Fruit fly (Drosophila melanogaster) whole organism, embryonic: ENCODE measurements around the gene CG9471.

Source experiments
- CG10431 ChIP-seq: fragments of 200-800 bp; sonication (Bioruptor generic); optimal IDR thresholded peaks from 3 replicates; lab custom pipeline; 2018; ENCODE audit warnings: missing biosample characterization, mild to moderate bottlenecking, missing genetic modification characterization
- CG10565 ChIP-seq: fragments of 200-800 bp; sonication (Bioruptor generic); optimal IDR thresholded peaks from 3 replicates; lab custom pipeline; 2016; ENCODE audit warnings: missing biosample characterization, mild to moderate bottlenecking, missing genetic modification characterization
- CG11398 ChIP-seq: fragments of 200-800 bp; sonication (Bioruptor generic); optimal IDR thresholded peaks from 2 replicates; lab custom pipeline; 2016; ENCODE audit warnings: missing biosample characterization, missing genetic modification characterization
- CG12236 ChIP-seq: fragments of 200-800 bp; sonication (Bioruptor generic); optimal IDR thresholded peaks from 2 replicates; lab custom pipeline; 2016; ENCODE audit warnings: missing biosample characterization, missing genetic modification characterization
- CG12744 ChIP-seq: fragments of 200-800 bp; sonication (Bioruptor generic); optimal IDR thresholded peaks from 2 replicates; lab custom pipeline; 2016; ENCODE audit warnings: missing biosample characterization, missing genetic modification characterization
- CG15601 ChIP-seq: fragments of 200-800 bp; sonication (Bioruptor generic); optimal IDR thresholded peaks from 3 replicates; lab custom pipeline; 2019; ENCODE audit warnings: missing biosample characterization, mild to moderate bottlenecking, missing genetic modification characterization, moderate library complexity
- CG17359 ChIP-seq: fragments of 200-800 bp; sonication (Bioruptor generic); optimal IDR thresholded peaks from 3 replicates; lab custom pipeline; 2018; ENCODE audit warnings: missing biosample characterization, mild to moderate bottlenecking, missing genetic modification characterization, moderate library complexity
- CG17385 ChIP-seq: fragments of 200-800 bp; sonication (Bioruptor generic); optimal IDR thresholded peaks from 3 replicates; lab custom pipeline; 2018; ENCODE audit warnings: missing biosample characterization, mild to moderate bottlenecking, missing genetic modification characterization
- CG1832 ChIP-seq: fragments of 200-800 bp; sonication (Bioruptor generic); optimal IDR thresholded peaks from 2 replicates; lab custom pipeline; 2017; ENCODE audit warnings: missing biosample characterization, mild to moderate bottlenecking, missing genetic modification characterization, inconsistent platforms
- CG33213 ChIP-seq: fragments of 200-800 bp; sonication (Bioruptor generic); optimal IDR thresholded peaks from 3 replicates; lab custom pipeline; 2016; ENCODE audit warnings: missing biosample characterization, missing genetic modification characterization
- CG4617 ChIP-seq: fragments of 200-800 bp; sonication (Bioruptor generic); optimal IDR thresholded peaks from 3 replicates; lab custom pipeline; 2016; ENCODE audit warnings: missing biosample characterization, missing genetic modification characterization, borderline replicate concordance
- CG4707 ChIP-seq: fragments of 200-800 bp; sonication (Bioruptor generic); optimal IDR thresholded peaks from 2 replicates; lab custom pipeline; 2018; ENCODE audit warnings: missing biosample characterization, mild to moderate bottlenecking, missing genetic modification characterization, moderate library complexity
- CG6175 ChIP-seq: fragments of 200-800 bp; sonication (Bioruptor generic); IDR thresholded peaks from 3 replicates; pipeline ENCODE4 v1.3.6; 2022; ENCODE audit warnings: missing biosample characterization, missing genetic modification characterization
- CG6683 ChIP-seq: fragments of 200-800 bp; sonication (Bioruptor generic); optimal IDR thresholded peaks from 2 replicates; lab custom pipeline; 2017; ENCODE audit warnings: missing biosample characterization, mild to moderate bottlenecking, missing genetic modification characterization, missing genetic modification reagents
- CG7556 ChIP-seq: fragments of 200-800 bp; sonication (Bioruptor generic); optimal IDR thresholded peaks from 2 replicates; lab custom pipeline; 2017; ENCODE audit warnings: missing biosample characterization, mild to moderate bottlenecking, missing genetic modification characterization
- CG8290 ChIP-seq, 3 experiments: fragments of 200-800 bp; sonication (Bioruptor generic); optimal IDR thresholded peaks; 2 replicates each; lab custom pipeline; 2016 to 2019; ENCODE audit warnings: missing biosample characterization in 3 of 3, missing genetic modification characterization in 3 of 3, mild to moderate bottlenecking in 2 of 3, moderate library complexity in 1 of 3
- D19A ChIP-seq: fragments of 200-800 bp; optimal IDR thresholded peaks from 3 replicates; lab custom pipeline; 2019; ENCODE audit warnings: missing biosample characterization, mild to moderate bottlenecking, missing genetic modification characterization, moderate library complexity
- Doc3 ChIP-seq: fragments of 200-800 bp; sonication (Bioruptor generic); IDR thresholded peaks from 3 replicates; pipeline ENCODE4 v1.3.6; 2022; ENCODE audit warnings: missing biosample characterization, missing genetic modification characterization; ENCODE audit not compliant: partially characterized antibody
- E2f2 ChIP-seq: fragments of 200-800 bp; sonication (Bioruptor generic); IDR thresholded peaks from 2 replicates; pipeline ENCODE4 v1.3.6; 2022; ENCODE audit warnings: missing biosample characterization, missing genetic modification characterization
- Ets97D ChIP-seq: fragments of 200-800 bp; sonication (Bioruptor generic); optimal IDR thresholded peaks from 3 replicates; lab custom pipeline; 2016; ENCODE audit warnings: missing biosample characterization, missing genetic modification characterization
- HLH54F ChIP-seq: fragments of 200-800 bp; sonication (Bioruptor generic); optimal IDR thresholded peaks from 3 replicates; lab custom pipeline; 2016; ENCODE audit warnings: missing biosample characterization, missing genetic modification characterization
- Hmr ChIP-seq: fragments of 200-800 bp; sonication (Bioruptor generic); optimal IDR thresholded peaks from 3 replicates; lab custom pipeline; 2017; ENCODE audit warnings: mild to moderate bottlenecking, missing biosample characterization, missing genetic modification reagents, missing genetic modification characterization
- Hr3 ChIP-seq: fragments of 200-800 bp; sonication (Bioruptor generic); optimal IDR thresholded peaks from 3 replicates; lab custom pipeline; 2016; ENCODE audit warnings: missing biosample characterization, missing genetic modification characterization
- MESR4 ChIP-seq: fragments of 200-800 bp; sonication (Bioruptor generic); optimal IDR thresholded peaks from 2 replicates; lab custom pipeline; 2018; ENCODE audit warnings: missing biosample characterization, mild to moderate bottlenecking, missing genetic modification characterization, moderate library complexity
- MTF-1 ChIP-seq: fragments of 200-800 bp; sonication (Bioruptor generic); optimal IDR thresholded peaks from 2 replicates; lab custom pipeline; 2018; ENCODE audit warnings: missing biosample characterization, mild to moderate bottlenecking, missing genetic modification characterization, borderline replicate concordance
- Max ChIP-seq: fragments of 200-800 bp; sonication (Bioruptor generic); optimal IDR thresholded peaks from 2 replicates; lab custom pipeline; 2016; ENCODE audit warnings: missing biosample characterization, mild to moderate bottlenecking, missing genetic modification characterization
- Mes4 ChIP-seq: fragments of 200-800 bp; sonication (Bioruptor generic); optimal IDR thresholded peaks from 2 replicates; lab custom pipeline; 2016; ENCODE audit warnings: missing biosample characterization, missing genetic modification characterization
- Nf-YC ChIP-seq: fragments of 200-800 bp; optimal IDR thresholded peaks from 3 replicates; lab custom pipeline; 2019; ENCODE audit warnings: missing biosample characterization, mild to moderate bottlenecking, missing genetic modification characterization, moderate library complexity
- Opbp ChIP-seq: fragments of 200-800 bp; sonication (Bioruptor generic); IDR thresholded peaks from 3 replicates; pipeline ENCODE4 v1.3.6; 2022; ENCODE audit warnings: missing biosample characterization, missing genetic modification characterization; ENCODE audit not compliant: partially characterized antibody
- Scr ChIP-seq: fragments of 200-800 bp; sonication (Bioruptor generic); IDR thresholded peaks from 2 replicates; pipeline ENCODE4 v1.3.6; 2022; ENCODE audit warnings: missing biosample characterization, missing genetic modification characterization; ENCODE audit not compliant: partially characterized antibody
- Spps ChIP-seq: fragments of 200-800 bp; sonication (Bioruptor generic); optimal IDR thresholded peaks from 2 replicates; lab custom pipeline; 2018; ENCODE audit warnings: missing biosample characterization, mild to moderate bottlenecking, missing genetic modification characterization
- aop ChIP-seq: fragments of 200-800 bp; sonication (Bioruptor generic); IDR thresholded peaks from 2 replicates; pipeline ENCODE4 v1.3.6; 2022; ENCODE audit warnings: missing biosample characterization, missing genetic modification characterization
- ato ChIP-seq: fragments of 200-800 bp; sonication (Bioruptor generic); IDR thresholded peaks from 2 replicates; pipeline ENCODE4 v1.3.6; 2022; ENCODE audit warnings: missing biosample characterization, missing genetic modification characterization; ENCODE audit not compliant: partially characterized antibody
- bowl ChIP-seq: fragments of 200-800 bp; sonication (Bioruptor generic); IDR thresholded peaks from 2 replicates; pipeline ENCODE4 v1.3.6; 2022; ENCODE audit warnings: missing biosample characterization, missing genetic modification characterization
- ci ChIP-seq: fragments of 200-800 bp; sonication (Bioruptor generic); IDR thresholded peaks from 3 replicates; pipeline ENCODE4 v1.3.6; 2022; ENCODE audit warnings: missing biosample characterization, missing genetic modification characterization
- crol ChIP-seq: fragments of 200-800 bp; sonication (Bioruptor generic); IDR thresholded peaks from 2 replicates; pipeline ENCODE4 v1.3.6; 2022; ENCODE audit warnings: missing biosample characterization, missing genetic modification characterization
- danr ChIP-seq: fragments of 200-800 bp; sonication (Bioruptor generic); IDR thresholded peaks from 2 replicates; pipeline ENCODE4 v1.3.6; 2022; ENCODE audit warnings: missing biosample characterization, missing genetic modification characterization
- dmrt99B ChIP-seq: fragments of 200-800 bp; sonication (Bioruptor generic); optimal IDR thresholded peaks from 2 replicates; lab custom pipeline; 2018; ENCODE audit warnings: missing biosample characterization, mild to moderate bottlenecking, missing genetic modification characterization, moderate library complexity
- exex ChIP-seq: fragments of 200-800 bp; sonication (Bioruptor generic); optimal IDR thresholded peaks from 4 replicates; lab custom pipeline; 2018; ENCODE audit warnings: missing biosample characterization, mild to moderate bottlenecking, missing genetic modification characterization, moderate library complexity
- ftz-f1 ChIP-seq: fragments of 200-800 bp; sonication (Bioruptor generic); optimal IDR thresholded peaks from 2 replicates; lab custom pipeline; 2016; ENCODE audit warnings: missing biosample characterization, missing genetic modification characterization
- fu2 ChIP-seq: fragments of 200-800 bp; sonication (Bioruptor generic); optimal IDR thresholded peaks from 2 replicates; lab custom pipeline; 2016; ENCODE audit warnings: missing biosample characterization, missing genetic modification characterization
- her ChIP-seq: fragments of 200-800 bp; sonication (Bioruptor generic); optimal IDR thresholded peaks from 2 replicates; lab custom pipeline; 2016; ENCODE audit warnings: missing biosample characterization, missing genetic modification characterization
- nerfin-2 ChIP-seq: fragments of 200-800 bp; sonication (Bioruptor generic); IDR thresholded peaks from 2 replicates; pipeline ENCODE4 v1.3.6; 2022; ENCODE audit warnings: missing biosample characterization, missing genetic modification characterization; ENCODE audit not compliant: partially characterized antibody
- so ChIP-seq: fragments of 200-800 bp; sonication (Bioruptor generic); IDR thresholded peaks from 3 replicates; pipeline ENCODE4 v1.3.6; 2022; ENCODE audit warnings: missing biosample characterization, missing genetic modification characterization
- ssp ChIP-seq: fragments of 200-800 bp; sonication (Bioruptor generic); IDR thresholded peaks from 2 replicates; pipeline ENCODE4 v1.3.6; 2022; ENCODE audit warnings: missing biosample characterization, missing genetic modification characterization
- stc ChIP-seq: fragments of 200-800 bp; sonication (Bioruptor generic); IDR thresholded peaks from 2 replicates; pipeline ENCODE4 v1.3.6; 2022; ENCODE audit warnings: missing biosample characterization, missing genetic modification characterization
- wdn ChIP-seq: fragments of 200-800 bp; sonication (Bioruptor generic); IDR thresholded peaks from 2 replicates; pipeline ENCODE4 v1.3.6; 2022; ENCODE audit warnings: missing biosample characterization, missing genetic modification characterization
- wek ChIP-seq: fragments of 200-800 bp; sonication (Bioruptor generic); optimal IDR thresholded peaks from 3 replicates; lab custom pipeline; 2018; ENCODE audit warnings: missing biosample characterization, mild to moderate bottlenecking, missing genetic modification characterization, moderate library complexity
- z ChIP-seq: fragments of 200-800 bp; sonication (Bioruptor generic); IDR thresholded peaks from 3 replicates; pipeline ENCODE4 v1.3.6; 2022; ENCODE audit warnings: missing biosample characterization, missing genetic modification characterization

CG9471 gene

dm6 chr3R:9808946-9809545 lies 37.7 kb upstream of the CG9471 start, which contains the start of gene FBXO11 (continued):
- no peak for TF ChIP-seq CG33213 (GFP tag; lab: Kevin White, UChicago)
- peak; percentile 24 for TF ChIP-seq CG17385 (GFP tag; lab: Kevin White, UChicago)
- TF ChIP-seq Nf-YC (tag; lab: Kevin White, UChicago) = peak; percentile 90
- TF ChIP-seq Ets97D (GFP tag; lab: Kevin White, UChicago) = peak; percentile 49
- TF ChIP-seq stc (GFP tag; lab: Robert Waterston, UW) = no peak
- TF ChIP-seq Spps (tag; lab: Kevin White, UChicago) = no peak
- TF ChIP-seq CG10565 (GFP tag; lab: Kevin White, UChicago) = no peak
- no peak for TF ChIP-seq dmrt99B
- TF ChIP-seq z (GFP tag; lab: Robert Waterston, UW) = no peak
- no peak for TF ChIP-seq nerfin-2
- TF ChIP-seq ci (GFP tag; lab: Robert Waterston, UW) = peak; percentile 8; the same call in 1 of the 3 replicates
- no peak for TF ChIP-seq Doc3
- peak; percentile 23 for TF ChIP-seq wek (GFP tag; lab: Kevin White, UChicago)
- no peak for TF ChIP-seq Mes4 (GFP tag; lab: Kevin White, UChicago)
- TF ChIP-seq crol (GFP tag; lab: Robert Waterston, UW) = peak; percentile 74
- peak; percentile 29 for TF ChIP-seq Max (GFP tag; lab: Kevin White, UChicago)
- no peak for TF ChIP-seq CG6683 (GFP tag; lab: Kevin White, UChicago)
- TF ChIP-seq HLH54F (GFP tag; lab: Kevin White, UChicago) = no peak
- TF ChIP-seq ato (GFP tag; lab: Robert Waterston, UW) = 0 out of 2 replicates have a peak, but pooled peaks have one; percentile 6
- TF ChIP-seq bowl = no peak
- TF ChIP-seq Hr3 (GFP tag; lab: Kevin White, UChicago) = no peak
- no peak for TF ChIP-seq so (GFP tag; lab: Robert Waterston, UW)
- no peak for TF ChIP-seq CG12744 (GFP tag; lab: Kevin White, UChicago)
- no peak for TF ChIP-seq danr (GFP tag; lab: Robert Waterston, UW)
- TF ChIP-seq Scr (GFP tag; lab: Robert Waterston, UW) = peak; percentile 58
- TF ChIP-seq CG12236 (GFP tag; lab: Kevin White, UChicago) = no peak
- TF ChIP-seq Opbp (GFP tag; lab: Robert Waterston, UW) = 0 out of 3 replicates have a peak, but pooled peaks have one; percentile 34
- TF ChIP-seq ssp (GFP tag; lab: Robert Waterston, UW) = no peak
- no peak for TF ChIP-seq wdn (GFP tag; lab: Robert Waterston, UW)
- TF ChIP-seq CG6175 (GFP tag; lab: Robert Waterston, UW) = no peak
- no peak for TF ChIP-seq D19A (tag; lab: Kevin White, UChicago)
- TF ChIP-seq CG11398 (GFP tag; lab: Kevin White, UChicago) = no peak
- TF ChIP-seq CG4707 (GFP tag; lab: Kevin White, UChicago) = no peak
- TF ChIP-seq CG15601 (tag; lab: Kevin White, UChicago) = peak; percentile 45
- TF ChIP-seq CG7556 = no peak
- peak; percentile 93 for TF ChIP-seq CG1832 (GFP tag; lab: Kevin White, UChicago)
- TF ChIP-seq fu2 (GFP tag; lab: Kevin White, UChicago) = peak; percentile 14
- TF ChIP-seq aop = no peak
- TF ChIP-seq Hmr = peak; percentile 51
- TF ChIP-seq CG8290 (GFP tag; optimal IDR thresholded peaks at IDR 0.05; lab: Kevin White, UChicago) = peak; percentile 7
- no peak for TF ChIP-seq CG8290 (tag; optimal IDR thresholded peaks at IDR 0.05; lab: Kevin White, UChicago)
- TF ChIP-seq her (GFP tag; lab: Kevin White, UChicago) = peak; percentile 1
- no peak for TF ChIP-seq CG10431 (GFP tag; lab: Kevin White, UChicago)
- peak; percentile 98 for TF ChIP-seq MESR4 (GFP tag; lab: Kevin White, UChicago)
- TF ChIP-seq ftz-f1 (GFP tag; lab: Kevin White, UChicago) = no peak
- no peak for TF ChIP-seq MTF-1 (GFP tag; lab: Kevin White, UChicago)
- peak; percentile 95 for TF ChIP-seq E2f2
- TF ChIP-seq CG17359 (tag; lab: Kevin White, UChicago) = no peak
- peak; percentile 100 for TF ChIP-seq CG4617
- TF ChIP-seq exex (tag; lab: Kevin White, UChicago) = no peak
